Worm (Caenorhabditis elegans): ENCODE data around the gene dpy-7.

DNA sequence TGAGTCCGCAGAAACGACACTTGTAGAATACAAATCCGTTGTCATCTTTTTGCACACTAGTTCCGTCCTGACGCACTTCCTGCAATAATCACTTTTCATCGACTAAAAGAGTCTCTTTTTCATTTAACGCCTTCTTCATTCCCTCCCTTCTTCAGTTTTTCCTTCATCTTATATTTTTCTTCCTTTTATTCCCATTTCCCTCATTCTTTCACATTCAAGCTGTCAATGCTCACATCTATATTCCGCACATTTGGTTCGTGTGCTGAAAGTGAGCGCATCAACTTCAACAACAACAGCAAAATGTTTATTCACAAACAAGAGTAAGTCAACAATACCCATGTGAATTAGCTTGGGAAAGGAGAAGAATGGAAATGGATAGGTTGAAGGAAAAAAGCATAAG is 34.5 kb upstream of the dpy-7 start, which contains the start of gene pcyt-1:
- TF ChIP-seq nhr-6 (tag; optimal IDR thresholded peaks at IDR 0.05) = no peak
- no peak for TF ChIP-seq fos-1 (tag; optimal IDR thresholded peaks at IDR 0.05)
- TF ChIP-seq ama-1 (optimal IDR thresholded peaks at IDR 0.05) = no peak
- no peak for TF ChIP-seq aly-2 (tag; optimal IDR thresholded peaks at IDR 0.05)
- TF ChIP-seq ztf-4 (tag; optimal IDR thresholded peaks at IDR 0.05) = no peak

Data from whole organism, L2 larva.